Worm (Caenorhabditis elegans) whole organism, young adult: ENCODE measurements around the gene C31C9.9.

Experiments
- lsy-27 ChIP-seq: sonication (generic microtip); optimal IDR thresholded peaks from 2 replicates; lab custom pipeline; 2017; ENCODE audit warnings: missing genetic modification characterization, mild to moderate bottlenecking, missing compliant biosample characterization, antibody characterized with exemption, missing genotype, borderline replicate concordance; ENCODE audit not compliant: insufficient read depth
- madf-6 ChIP-seq: fragments of 200-800 bp; sonication (Bioruptor generic); IDR thresholded peaks from 2 replicates; pipeline ENCODE4 v1.3.6; 2022; ENCODE audit warnings: missing genetic modification reagents, missing genetic modification characterization, missing compliant biosample characterization
- snpc-4 ChIP-seq, 5 experiments: fragments of 150-350 bp in 1 of 5; sonication (generic microtip) in 4 of 5; optimal IDR thresholded peaks; 2 replicates each; lab custom pipeline; 2014 to 2018; ENCODE audit warnings: missing genetic modification characterization in 5 of 5, missing biosample characterization in 3 of 5, antibody characterized with exemption in 2 of 5, mild to moderate bottlenecking in 2 of 5, missing compliant biosample characterization in 2 of 5, missing genotype in 2 of 5, moderate library complexity in 2 of 5, missing genetic modification reagents in 1 of 5
- ztf-25 ChIP-seq: fragments of 200-800 bp; sonication (Bioruptor generic); IDR thresholded peaks from 2 replicates; pipeline ENCODE4 v1.3.6; 2022; ENCODE audit warnings: missing genetic modification reagents, missing genetic modification characterization, missing compliant biosample characterization

DNA sequence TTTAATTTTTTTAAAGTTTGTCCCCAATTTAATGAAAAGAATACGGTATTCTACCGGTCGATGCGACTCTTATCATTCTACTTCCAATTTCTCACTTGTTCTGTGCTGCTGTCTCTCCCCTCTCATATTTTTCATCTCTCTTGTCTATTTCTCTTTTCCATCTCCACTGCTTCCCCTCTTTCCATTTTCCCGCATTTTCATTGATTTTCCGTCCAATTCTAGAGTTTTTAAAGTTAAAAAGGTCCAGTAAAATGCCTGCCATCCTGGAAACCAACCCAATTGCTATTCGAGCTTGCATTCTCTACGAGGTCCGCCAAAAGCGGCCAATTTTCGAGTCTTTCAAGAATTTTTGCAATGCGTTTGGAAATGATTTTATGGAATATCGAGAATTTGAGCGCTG is 13.5 kb upstream of the C31C9.9 start, which contains the start of gene fbxa-167:
- no peak for TF ChIP-seq ztf-25
- no peak for TF ChIP-seq lsy-27 (tag; lab: Kevin White, UChicago)
- no peak for TF ChIP-seq madf-6
- no peak for TF ChIP-seq snpc-4 (GFP tag; optimal IDR thresholded peaks at IDR 0.05; lab: Kevin White, UChicago)
- no peak for TF ChIP-seq snpc-4 (tag; optimal IDR thresholded peaks at IDR 0.05; lab: Kevin White, UChicago)
